Worm (Caenorhabditis elegans) whole organism, late embryonic: ENCODE data around the gene ttr-28.

Experiments used
- C08G9.2 ChIP-seq: sonication (generic microtip); optimal IDR thresholded peaks from 2 replicates; lab custom pipeline; 2016; ENCODE audit warnings: mild to moderate bottlenecking, missing genetic modification characterization, moderate library complexity, missing compliant biosample characterization
- K09A11.1 ChIP-seq: sonication (generic microtip); optimal IDR thresholded peaks from 2 replicates; lab custom pipeline; 2017; ENCODE audit warnings: antibody characterized with exemption, mild to moderate bottlenecking, missing genetic modification characterization, missing compliant biosample characterization; ENCODE audit not compliant: insufficient read depth
- ama-1 ChIP-seq: fragments of 150-350 bp; optimal IDR thresholded peaks from 2 replicates; lab custom pipeline; 2014
- ceh-24 ChIP-seq: sonication (generic microtip); optimal IDR thresholded peaks from 2 replicates; lab custom pipeline; 2016; ENCODE audit warnings: mild to moderate bottlenecking, missing genetic modification characterization, missing compliant biosample characterization
- hlh-6 ChIP-seq: sonication (generic microtip); optimal IDR thresholded peaks from 2 replicates; lab custom pipeline; 2016; ENCODE audit warnings: missing genotype, missing genetic modification characterization, missing compliant biosample characterization
- lin-11 ChIP-seq: fragments of 200-800 bp; sonication (Bioruptor generic); optimal IDR thresholded peaks from 2 replicates; lab custom pipeline; 2018; ENCODE audit warnings: mild to moderate bottlenecking, missing genetic modification characterization, missing compliant biosample characterization
- odd-2 ChIP-seq: sonication (generic microtip); optimal IDR thresholded peaks from 2 replicates; lab custom pipeline; 2017; ENCODE audit warnings: antibody characterized with exemption, mild to moderate bottlenecking, missing genetic modification characterization, missing compliant biosample characterization
- pha-4 ChIP-seq: fragments of 150-350 bp; optimal IDR thresholded peaks from 2 replicates; lab custom pipeline; 2018; ENCODE audit warnings: missing biosample characterization, missing genetic modification reagents, missing genetic modification characterization
- pqm-1 ChIP-seq: sonication (generic microtip); optimal IDR thresholded peaks from 2 replicates; lab custom pipeline; 2016; ENCODE audit warnings: missing genetic modification characterization, missing compliant biosample characterization
- tbx-2 ChIP-seq: sonication (generic microtip); optimal IDR thresholded peaks from 2 replicates; lab custom pipeline; 2016; ENCODE audit warnings: missing genetic modification characterization, missing compliant biosample characterization
- tbx-7 ChIP-seq: sonication (generic microtip); optimal IDR thresholded peaks from 2 replicates; lab custom pipeline; 2016; ENCODE audit warnings: missing genotype, missing genetic modification characterization, missing compliant biosample characterization
- unc-55 ChIP-seq: sonication (generic microtip); optimal IDR thresholded peaks from 2 replicates; lab custom pipeline; 2017; ENCODE audit warnings: missing biosample characterization, missing genetic modification reagents, missing genetic modification characterization

DNA sequence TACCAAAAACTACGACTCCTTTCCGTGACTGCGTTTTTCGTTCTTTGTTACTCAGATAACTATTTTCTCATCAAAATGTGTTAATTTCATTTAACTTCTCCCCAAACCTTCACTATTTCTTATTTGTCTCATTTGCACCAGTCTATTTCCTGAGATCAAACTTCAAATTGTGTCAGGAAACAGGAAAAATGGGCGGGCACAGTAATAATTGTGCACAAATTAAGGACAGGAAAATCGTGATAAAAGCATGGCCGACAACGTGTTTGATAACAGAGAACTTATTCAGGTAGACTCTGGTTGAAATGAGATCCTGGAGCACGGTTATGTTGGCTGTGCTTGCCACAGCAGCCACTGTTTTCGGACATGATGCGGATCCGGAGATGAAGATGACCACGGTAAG is 14.7 kb upstream of the ttr-28 start, which contains the start of gene lipl-1:
- TF ChIP-seq unc-55 (GFP tag; lab: Kevin White, UChicago) (no peak), ama-1 (lab: Kevin White, UChicago) (no peak), pha-4 (tag; lab: Kevin White, UChicago) (no peak), tbx-7 (tag; lab: Kevin White, UChicago) (no peak), tbx-2 (no peak), lin-11 (no peak), C08G9.2 (tag; lab: Kevin White, UChicago) (no peak), odd-2 (tag; lab: Kevin White, UChicago) (no peak), ceh-24 (tag; lab: Kevin White, UChicago) (no peak), pqm-1 (no peak), K09A11.1 (tag; lab: Kevin White, UChicago) (no peak), hlh-6 (tag; lab: Kevin White, UChicago) (no peak)
